Worm (Caenorhabditis elegans) whole organism, L2 larva: ENCODE results near the gene eif-3.G.

Experiments used
- C34F6.9 ChIP-seq: fragments of 150-350 bp; optimal IDR thresholded peaks from 2 replicates; lab custom pipeline; 2014; ENCODE audit warnings: missing biosample characterization, missing genetic modification characterization
- F13H6.1 ChIP-seq: sonication (generic microtip); optimal IDR thresholded peaks from 2 replicates; lab custom pipeline; 2016; ENCODE audit warnings: missing genetic modification characterization, missing compliant biosample characterization
- R02D3.7 ChIP-seq: fragments of 150-350 bp; optimal IDR thresholded peaks from 2 replicates; lab custom pipeline; 2014; ENCODE audit warnings: missing biosample characterization, missing genetic modification characterization
- ZK546.5 ChIP-seq: sonication (generic microtip); optimal IDR thresholded peaks from 2 replicates; lab custom pipeline; 2017; ENCODE audit warnings: missing biosample characterization, missing genetic modification characterization
- alr-1 ChIP-seq: fragments of 150-350 bp; optimal IDR thresholded peaks from 2 replicates; lab custom pipeline; 2014; ENCODE audit warnings: missing biosample characterization, missing genetic modification characterization
- aly-2 ChIP-seq: fragments of 150-350 bp; optimal IDR thresholded peaks from 2 replicates; lab custom pipeline; 2014; ENCODE audit warnings: missing biosample characterization, missing genetic modification characterization
- ama-1 ChIP-seq: fragments of 150-350 bp; optimal IDR thresholded peaks from 2 replicates; lab custom pipeline; 2018; ENCODE audit warnings: inconsistent platforms
- blmp-1 ChIP-seq: sonication (generic microtip); optimal IDR thresholded peaks from 2 replicates; lab custom pipeline; 2017; ENCODE audit warnings: missing genetic modification characterization, mild to moderate bottlenecking, missing compliant biosample characterization, antibody characterized with exemption, moderate library complexity; ENCODE audit not compliant: insufficient read depth
- ceh-16 ChIP-seq: fragments of 150-350 bp; optimal IDR thresholded peaks from 2 replicates; lab custom pipeline; 2014; ENCODE audit warnings: missing biosample characterization, missing genetic modification characterization
- crh-2 ChIP-seq: sonication (generic microtip); optimal IDR thresholded peaks from 2 replicates; lab custom pipeline; 2017; ENCODE audit warnings: missing biosample characterization, missing genetic modification characterization
- dmd-4 ChIP-seq: sonication (generic microtip); optimal IDR thresholded peaks from 2 replicates; lab custom pipeline; 2017; ENCODE audit warnings: missing biosample characterization, missing genetic modification characterization
- egl-27 ChIP-seq: sonication (generic microtip); optimal IDR thresholded peaks from 3 replicates; lab custom pipeline; 2017; ENCODE audit warnings: missing biosample characterization, missing genetic modification reagents, missing genetic modification characterization
- elt-1 ChIP-seq: fragments of 150-350 bp; optimal IDR thresholded peaks from 2 replicates; lab custom pipeline; 2014; ENCODE audit warnings: missing biosample characterization, missing genetic modification characterization
- elt-3 ChIP-seq: sonication (generic microtip); optimal IDR thresholded peaks from 2 replicates; lab custom pipeline; 2017; ENCODE audit warnings: missing biosample characterization, missing genetic modification characterization
- fos-1 ChIP-seq: fragments of 150-350 bp; optimal IDR thresholded peaks from 2 replicates; lab custom pipeline; 2014; ENCODE audit warnings: missing biosample characterization, missing genetic modification characterization
- gmeb-1 ChIP-seq: fragments of 150-350 bp; optimal IDR thresholded peaks from 2 replicates; lab custom pipeline; 2014; ENCODE audit warnings: missing biosample characterization, missing genetic modification characterization
- lin-11 ChIP-seq: fragments of 150-350 bp; sonication (generic microtip); optimal IDR thresholded peaks from 2 replicates; lab custom pipeline; 2014; ENCODE audit warnings: missing biosample characterization, missing genetic modification characterization, inconsistent platforms, mixed read lengths
- lin-13 ChIP-seq: fragments of 150-350 bp; optimal IDR thresholded peaks from 2 replicates; lab custom pipeline; 2014; ENCODE audit warnings: missing biosample characterization, missing genetic modification reagents, missing genetic modification characterization
- lin-39 ChIP-seq: fragments of 150-350 bp; optimal IDR thresholded peaks from 2 replicates; lab custom pipeline; 2014; ENCODE audit warnings: missing biosample characterization, missing genetic modification reagents, missing genetic modification characterization
- lsy-2 ChIP-seq, 2 experiments: fragments of 150-350 bp in 1 of 2; sonication (generic microtip) in 1 of 2; optimal IDR thresholded peaks; 2 replicates each; lab custom pipeline; 2014 to 2017; ENCODE audit warnings: missing biosample characterization in 2 of 2, missing genetic modification characterization in 2 of 2
- mab-5 ChIP-seq: fragments of 150-350 bp; optimal IDR thresholded peaks from 2 replicates; lab custom pipeline; 2014; ENCODE audit warnings: missing biosample characterization, missing genetic modification characterization
- nhr-10 ChIP-seq: sonication (generic microtip); optimal IDR thresholded peaks from 2 replicates; lab custom pipeline; 2017; ENCODE audit warnings: missing biosample characterization, missing genetic modification characterization
- nhr-11 ChIP-seq: fragments of 150-350 bp; optimal IDR thresholded peaks from 2 replicates; lab custom pipeline; 2014; ENCODE audit warnings: missing biosample characterization, missing genetic modification characterization
- nhr-12 ChIP-seq: fragments of 150-350 bp; optimal IDR thresholded peaks from 2 replicates; lab custom pipeline; 2014; ENCODE audit warnings: missing biosample characterization, missing genetic modification characterization
- nhr-129 ChIP-seq: fragments of 150-350 bp; optimal IDR thresholded peaks from 2 replicates; lab custom pipeline; 2014; ENCODE audit warnings: missing biosample characterization, missing genetic modification characterization
- nhr-21 ChIP-seq: fragments of 150-350 bp; optimal IDR thresholded peaks from 2 replicates; lab custom pipeline; 2014; ENCODE audit warnings: missing biosample characterization, missing genetic modification characterization
- nhr-25 ChIP-seq: fragments of 150-350 bp; sonication (generic microtip); optimal IDR thresholded peaks from 3 replicates; lab custom pipeline; 2014; ENCODE audit warnings: missing biosample characterization, missing genetic modification characterization
- nhr-6 ChIP-seq: fragments of 150-350 bp; optimal IDR thresholded peaks from 2 replicates; lab custom pipeline; 2014; ENCODE audit warnings: missing biosample characterization, missing genetic modification characterization
- peb-1 ChIP-seq: fragments of 150-350 bp; optimal IDR thresholded peaks from 2 replicates; lab custom pipeline; 2014; ENCODE audit warnings: missing biosample characterization, missing genetic modification characterization
- sem-4 ChIP-seq: fragments of 150-350 bp; optimal IDR thresholded peaks from 2 replicates; lab custom pipeline; 2014; ENCODE audit warnings: missing biosample characterization, missing genetic modification reagents, missing genetic modification characterization
- skn-1 ChIP-seq: sonication (generic microtip); optimal IDR thresholded peaks from 2 replicates; lab custom pipeline; 2017; ENCODE audit warnings: missing biosample characterization, missing genetic modification characterization
- sma-3 ChIP-seq: sonication (generic microtip); optimal IDR thresholded peaks from 2 replicates; lab custom pipeline; 2016; ENCODE audit warnings: missing genetic modification reagents, missing genetic modification characterization, missing compliant biosample characterization
- sma-9 ChIP-seq, 2 experiments: fragments of 150-350 bp in 1 of 2; sonication (generic microtip) in 1 of 2; optimal IDR thresholded peaks; 2 replicates each; lab custom pipeline; 2014 to 2016; ENCODE audit warnings: missing genetic modification characterization in 2 of 2, mild to moderate bottlenecking in 1 of 2, missing biosample characterization in 1 of 2, missing compliant biosample characterization in 1 of 2, missing genetic modification reagents in 1 of 2, moderate library complexity in 1 of 2
- unc-55 ChIP-seq: fragments of 150-350 bp; sonication (generic microtip); optimal IDR thresholded peaks from 3 replicates; lab custom pipeline; 2014; ENCODE audit warnings: missing biosample characterization, missing genetic modification reagents, missing genetic modification characterization
- zag-1 ChIP-seq: fragments of 150-350 bp; optimal IDR thresholded peaks from 2 replicates; lab custom pipeline; 2014; ENCODE audit warnings: missing biosample characterization, missing genetic modification characterization
- ztf-11 ChIP-seq: sonication (generic microtip); optimal IDR thresholded peaks from 2 replicates; lab custom pipeline; 2017; ENCODE audit warnings: missing biosample characterization, missing genetic modification characterization

eif-3.G gene

ce11 chrII:8446731-8447130 is 4.2 kb downstream of the eif-3.G start, which contains the start of gene cut-3:
Gene cut-3 (minus strand): TSS chrII:8446831.
- TF ChIP-seq nhr-25 (tag; lab: Kevin White, UChicago) (no peak), nhr-10 (tag; lab: Kevin White, UChicago) (no peak), ceh-16 (tag; lab: Kevin White, UChicago) (no peak), nhr-12 (tag; lab: Kevin White, UChicago) (no peak), egl-27 (tag; lab: Kevin White, UChicago) (no peak), lin-13 (GFP tag; lab: Kevin White, UChicago) (no peak), fos-1 (no peak), nhr-11 (tag; lab: Kevin White, UChicago) (no peak), alr-1 (tag; lab: Kevin White, UChicago) (no peak), peb-1 (tag; lab: Kevin White, UChicago) (no peak), sma-9 (GFP tag; optimal IDR thresholded peaks at IDR 0.05; lab: Kevin White, UChicago) (no peak), sma-9 (tag; optimal IDR thresholded peaks at IDR 0.05; lab: Kevin White, UChicago) (no peak), ZK546.5 (tag; lab: Kevin White, UChicago) (no peak), unc-55 (GFP tag; lab: Kevin White, UChicago) (no peak), skn-1 (tag; lab: Kevin White, UChicago) (no peak), lin-39 (tag; lab: Kevin White, UChicago) (no peak), ztf-11 (tag; lab: Kevin White, UChicago) (no peak), ama-1 (lab: Kevin White, UChicago) (no peak), gmeb-1 (no peak)

- no peak for TF ChIP-seq nhr-25 (tag; lab: Kevin White, UChicago)
- TF ChIP-seq fos-1: peak; percentile 27
- TF ChIP-seq peb-1 (tag; lab: Kevin White, UChicago): no peak
Measured at ce11 chrII:8449660-8450118, 7.1 kb downstream of the eif-3.G start, which contains the start of gene F22B5.4. Gene F22B5.4 (plus strand): TSS chrII:8449710.

ce11 chrII:8450750-8451149 is 8.2 kb downstream of the eif-3.G start:
- TF ChIP-seq nhr-129: peak; percentile 67
- TF ChIP-seq lin-13 (GFP tag; lab: Kevin White, UChicago): no peak
- no peak for TF ChIP-seq elt-3 (tag; lab: Kevin White, UChicago)
- no peak for TF ChIP-seq skn-1 (tag; lab: Kevin White, UChicago)
- no peak for TF ChIP-seq lin-39 (tag; lab: Kevin White, UChicago)
- TF ChIP-seq sem-4 (tag; lab: Kevin White, UChicago): no peak
- no peak for TF ChIP-seq elt-1 (tag; lab: Kevin White, UChicago)
- TF ChIP-seq ama-1 (lab: Kevin White, UChicago): no peak
- TF ChIP-seq C34F6.9: peak; percentile 19
- no peak for TF ChIP-seq dmd-4 (tag; lab: Kevin White, UChicago)
- no peak for TF ChIP-seq R02D3.7 (tag; lab: Kevin White, UChicago)
- no peak for TF ChIP-seq blmp-1 (tag; lab: Kevin White, UChicago)
- TF ChIP-seq nhr-10 (tag; lab: Kevin White, UChicago): no peak
- peak; percentile 21 for TF ChIP-seq sma-9 (GFP tag; optimal IDR thresholded peaks at IDR 0.05; lab: Kevin White, UChicago)
- TF ChIP-seq sma-9 (tag; optimal IDR thresholded peaks at IDR 0.05; lab: Kevin White, UChicago): no peak
- TF ChIP-seq alr-1 (tag; lab: Kevin White, UChicago): no peak
- TF ChIP-seq ztf-11 (tag; lab: Kevin White, UChicago): no peak
- TF ChIP-seq nhr-21: no peak
- TF ChIP-seq ceh-16 (tag; lab: Kevin White, UChicago): no peak
- no peak for TF ChIP-seq peb-1 (tag; lab: Kevin White, UChicago)
- no peak for TF ChIP-seq nhr-6
- TF ChIP-seq nhr-12 (tag; lab: Kevin White, UChicago): no peak
- TF ChIP-seq lsy-2 (tag; optimal IDR thresholded peaks at IDR 0.05; lab: Kevin White, UChicago): no peak
- no peak for TF ChIP-seq aly-2 (tag; lab: Kevin White, UChicago)
- no peak for TF ChIP-seq unc-55 (GFP tag; lab: Kevin White, UChicago)
- no peak for TF ChIP-seq crh-2 (tag; lab: Kevin White, UChicago)

- peak; percentile 18 for TF ChIP-seq nhr-129
- TF ChIP-seq C34F6.9: peak; percentile 23
- TF ChIP-seq zag-1: peak; percentile 6
- no peak for TF ChIP-seq mab-5 (tag; lab: Kevin White, UChicago)
- no peak for TF ChIP-seq egl-27 (tag; lab: Kevin White, UChicago)
Measured at ce11 chrII:8451425-8451824, 8.9 kb downstream of the eif-3.G start.

- TF ChIP-seq unc-55 (GFP tag; lab: Kevin White, UChicago) (no peak), lin-13 (GFP tag; lab: Kevin White, UChicago) (no peak), lin-11 (no peak), sma-3 (GFP tag; lab: Kevin White, UChicago) (no peak), sma-9 (GFP tag; optimal IDR thresholded peaks at IDR 0.05; lab: Kevin White, UChicago) (no peak), sma-9 (tag; optimal IDR thresholded peaks at IDR 0.05; lab: Kevin White, UChicago) (no peak), F13H6.1 (tag; lab: Kevin White, UChicago) (no peak), crh-2 (tag; lab: Kevin White, UChicago) (no peak)
Measured at ce11 chrII:8454513-8454912, 11.9 kb downstream of the eif-3.G start, which contains the start of gene F22B5.5. Gene F22B5.5 (minus strand): TSS chrII:8454613.
